Fruit fly (Drosophila melanogaster) whole organism: ENCODE data around the gene CG7330.

ENCODE experiments used
- CG8478 ChIP-seq: fragments of >200 bp; optimal IDR thresholded peaks from 2 replicates; lab custom pipeline; 2018; ENCODE audit warnings: inconsistent platforms
- Dll ChIP-seq: fragments of >200 bp; optimal IDR thresholded peaks from 2 replicates; lab custom pipeline; 2017
- EcR ChIP-seq, 2 experiments: fragments of >200 bp; optimal IDR thresholded peaks; 2 replicates each; lab custom pipeline; 2017; ENCODE audit warnings: missing biosample characterization in 2 of 2, missing genetic modification characterization in 2 of 2, missing genetic modification reagents in 2 of 2
- pan ChIP-seq: fragments of >200 bp; optimal IDR thresholded peaks from 2 replicates; lab custom pipeline; 2017
- psq ChIP-seq: fragments of >200 bp; optimal IDR thresholded peaks from 2 replicates; lab custom pipeline; 2017
- usp ChIP-seq: fragments of >200 bp; optimal IDR thresholded peaks from 2 replicates; lab custom pipeline; 2017; ENCODE audit warnings: missing biosample characterization, missing genetic modification characterization, mixed read lengths

The CG7330 gene

dm6 chr3L:18185542-18186312, 37.0 kb downstream of the CG7330 start, which contains the start of gene hid:
Gene hid, minus strand, starts transcription at chr3L:18185641.
- TF ChIP-seq pan: peak; percentile 98
- TF ChIP-seq usp (GFP tag; lab: Kevin White, UChicago): no peak
- peak; percentile 7 for TF ChIP-seq psq (lab: Kevin White, UChicago)
- TF ChIP-seq EcR (GFP tag; optimal IDR thresholded peaks at IDR 0.05; lab: Kevin White, UChicago): no peak
- TF ChIP-seq CG8478 (lab: Kevin White, UChicago): no peak
- peak; percentile 76 for TF ChIP-seq Dll

dm6 chr3L:18186313-18186625, 37.5 kb downstream of the CG7330 start:
- TF ChIP-seq usp (GFP tag; lab: Kevin White, UChicago) (no peak), CG8478 (lab: Kevin White, UChicago) (no peak), psq (lab: Kevin White, UChicago) (no peak), Dll (no peak), EcR (GFP tag; optimal IDR thresholded peaks at IDR 0.05; lab: Kevin White, UChicago) (no peak), pan (no peak)

DNA sequence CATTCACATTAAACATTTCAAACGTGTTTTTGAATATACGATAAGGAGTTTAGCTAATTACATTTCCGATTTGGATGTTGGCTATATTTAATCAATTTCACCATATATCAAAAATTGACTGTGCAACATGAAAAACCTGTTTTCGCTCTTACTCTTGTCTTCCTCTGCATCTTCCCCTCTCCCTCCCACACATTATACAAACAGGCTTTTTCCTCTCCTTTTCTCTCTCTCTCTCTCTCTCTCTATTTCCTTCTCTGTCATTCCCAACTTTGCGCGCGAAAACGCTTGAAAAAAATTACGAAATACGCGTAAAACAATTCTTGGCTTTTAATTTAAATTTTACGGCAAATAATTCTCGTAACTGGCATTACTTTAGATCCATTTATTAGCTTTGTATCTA, 38.1 kb downstream of the CG7330 start:
- TF ChIP-seq pan (no peak), CG8478 (lab: Kevin White, UChicago) (no peak), psq (lab: Kevin White, UChicago) (no peak), usp (GFP tag; lab: Kevin White, UChicago) (no peak), EcR (GFP tag; optimal IDR thresholded peaks at IDR 0.05; lab: Kevin White, UChicago) (no peak), Dll (no peak)

- TF ChIP-seq pan (no peak), EcR (GFP tag; optimal IDR thresholded peaks at IDR 0.05; lab: Kevin White, UChicago) (no peak), psq (lab: Kevin White, UChicago) (no peak)
Observed at dm6 chr3L:18187472-18188089, 38.9 kb downstream of the CG7330 start.

DNA sequence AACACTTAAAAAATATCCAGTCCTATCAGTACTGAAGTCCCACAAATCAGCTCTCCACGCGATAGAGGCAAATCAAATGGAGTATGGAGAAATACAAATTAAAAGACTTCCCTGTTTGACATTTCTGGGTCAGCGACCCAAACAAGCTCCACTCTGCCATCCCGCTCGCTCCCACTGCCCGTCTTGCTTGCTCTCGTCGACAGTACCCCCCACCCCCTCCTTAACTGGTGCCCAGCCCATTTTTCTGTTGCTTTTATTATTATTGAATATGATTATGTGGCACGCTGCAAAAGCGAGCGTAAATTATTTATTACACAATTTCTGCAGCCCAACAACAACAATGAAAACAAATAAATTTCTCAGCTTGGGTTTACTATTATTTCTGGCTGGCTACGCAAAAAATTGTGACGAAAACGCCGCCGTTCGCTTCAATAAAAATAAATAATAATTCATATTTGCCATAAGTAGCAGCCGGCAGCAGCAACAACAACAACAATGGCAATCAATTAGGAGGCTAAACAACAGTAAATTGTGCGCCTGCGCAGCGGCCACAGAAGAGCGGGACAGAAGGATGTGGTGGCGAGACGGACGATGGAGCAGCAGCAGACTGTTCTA, 39.9 kb downstream of the CG7330 start:
- TF ChIP-seq psq (lab: Kevin White, UChicago) (no peak), Dll (no peak), usp (GFP tag; lab: Kevin White, UChicago) (no peak), CG8478 (lab: Kevin White, UChicago) (no peak), EcR (GFP tag; optimal IDR thresholded peaks at IDR 0.05; lab: Kevin White, UChicago) (no peak), pan (no peak)

DNA sequence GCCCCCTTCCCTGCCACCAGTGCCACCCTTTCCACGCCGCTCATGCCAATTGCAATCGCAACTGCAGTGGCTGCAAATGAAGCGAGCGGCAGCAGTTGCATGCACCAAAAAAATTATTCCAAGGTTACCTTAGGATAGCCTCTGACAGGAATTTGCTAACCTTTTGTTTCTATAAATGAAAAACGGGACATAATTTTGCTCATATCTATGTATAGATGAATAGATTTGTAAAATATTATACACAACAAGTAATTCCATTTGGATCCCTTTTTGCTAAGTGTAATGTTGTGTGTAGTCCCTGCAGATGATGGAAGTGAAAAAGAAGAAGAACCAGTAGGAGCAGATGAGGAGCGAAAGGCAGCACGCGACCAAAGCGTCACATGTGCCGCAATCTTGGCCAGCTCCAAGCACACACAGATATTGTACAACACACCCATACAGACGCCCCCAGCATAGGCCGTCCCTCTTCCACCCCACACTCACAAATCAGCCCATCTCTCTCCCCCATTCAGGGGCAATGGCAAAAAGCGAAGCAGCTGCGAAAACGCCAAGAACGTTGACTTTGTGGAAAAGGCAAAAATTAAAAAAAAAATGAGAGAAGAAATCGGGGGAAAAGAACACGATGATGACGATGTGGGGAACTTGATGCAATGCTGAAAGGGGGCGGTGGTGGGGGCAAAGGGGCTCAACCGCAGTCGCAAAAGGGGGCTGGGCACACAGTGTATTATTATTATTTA, 41.9 kb downstream of the CG7330 start:
- TF ChIP-seq usp (GFP tag; lab: Kevin White, UChicago) (no peak), EcR (GFP tag; optimal IDR thresholded peaks at IDR 0.05; lab: Kevin White, UChicago) (peak; percentile 48 to 93)

- TF ChIP-seq Dll (no peak), pan (no peak), CG8478 (lab: Kevin White, UChicago) (no peak), psq (lab: Kevin White, UChicago) (no peak), usp (GFP tag; lab: Kevin White, UChicago) (no peak), EcR (GFP tag; optimal IDR thresholded peaks at IDR 0.05; lab: Kevin White, UChicago) (peak in 1 of 2 experiments; percentile 71)
Observed at dm6 chr3L:18191555-18192135, 42.9 kb downstream of the CG7330 start.

- TF ChIP-seq Dll (peak; percentile 33), pan (no peak), usp (GFP tag; lab: Kevin White, UChicago) (no peak), CG8478 (lab: Kevin White, UChicago) (no peak)
Observed at dm6 chr3L:18192858-18193478, 44.2 kb downstream of the CG7330 start.

DNA sequence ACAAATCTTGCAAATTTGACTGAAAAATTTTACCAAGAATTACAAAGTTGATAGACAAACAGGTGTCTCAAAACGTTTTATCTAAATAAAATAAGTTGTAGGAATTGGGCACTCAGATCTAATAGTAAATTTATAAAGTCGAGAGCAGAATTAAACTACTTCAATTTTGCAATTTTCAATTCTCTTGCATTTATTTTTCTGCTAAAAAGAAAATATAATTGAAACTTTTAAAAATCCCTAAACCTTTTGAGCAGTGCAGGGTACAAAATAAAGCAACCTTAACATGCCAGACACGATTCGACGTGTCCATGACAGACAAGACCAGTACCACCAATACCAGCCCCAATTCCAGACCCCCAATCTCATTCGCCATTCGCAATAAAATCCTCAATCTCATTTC, 44.9 kb downstream of the CG7330 start:
- TF ChIP-seq CG8478 (lab: Kevin White, UChicago) (no peak), pan (no peak), usp (GFP tag; lab: Kevin White, UChicago) (no peak), psq (lab: Kevin White, UChicago) (no peak), EcR (GFP tag; optimal IDR thresholded peaks at IDR 0.05; lab: Kevin White, UChicago) (no peak), Dll (no peak)

dm6 chr3L:18194323-18194996, 45.7 kb downstream of the CG7330 start:
- TF ChIP-seq CG8478 (lab: Kevin White, UChicago) (no peak), pan (peak; percentile 73)

DNA sequence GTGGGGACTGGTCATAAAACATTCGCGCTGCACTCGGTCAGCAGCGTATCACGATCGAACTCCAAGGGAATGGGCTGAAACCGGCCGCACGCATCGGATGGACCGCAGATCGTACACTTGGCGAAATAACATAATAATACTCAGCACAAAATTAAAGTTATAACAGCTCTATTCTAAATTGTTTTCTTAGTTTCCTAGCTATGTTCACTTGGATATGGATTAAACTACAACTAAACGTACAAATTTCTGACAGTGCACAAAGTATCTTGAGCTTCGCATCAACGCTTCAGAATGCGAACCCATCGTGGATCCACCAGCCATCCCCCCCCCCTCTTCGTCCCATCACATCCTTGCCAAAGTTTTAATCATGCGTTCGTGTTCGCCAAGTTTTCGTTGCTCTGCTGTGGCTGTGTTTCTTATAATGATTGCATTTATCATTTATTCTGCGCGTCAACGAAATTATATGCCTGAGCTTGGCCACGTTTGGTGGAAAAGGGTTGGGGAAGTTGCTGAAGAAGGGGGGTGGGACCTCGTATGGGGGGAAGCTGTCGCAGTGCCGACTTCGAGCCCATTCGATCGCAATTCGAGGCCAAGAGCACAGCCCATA, 46.4 kb downstream of the CG7330 start:
- TF ChIP-seq usp (GFP tag; lab: Kevin White, UChicago) (no peak), Dll (peak; percentile 10), EcR (GFP tag; optimal IDR thresholded peaks at IDR 0.05; lab: Kevin White, UChicago) (no peak)
